Worm (Caenorhabditis elegans) whole organism, L4/young adult: ENCODE measurements around the gene abi-1.

Experiments used
- W03F9.2 ChIP-seq: fragments of 150-350 bp; optimal IDR thresholded peaks from 2 replicates; lab custom pipeline; 2014; ENCODE audit warnings: missing biosample characterization, missing genetic modification characterization
- dao-5 ChIP-seq: sonication (generic microtip); optimal IDR thresholded peaks from 2 replicates; lab custom pipeline; 2016; ENCODE audit warnings: missing genotype, missing genetic modification characterization, moderate library complexity, missing compliant biosample characterization
- him-1 ChIP-seq: sonication (generic microtip); optimal IDR thresholded peaks from 2 replicates; lab custom pipeline; 2016; ENCODE audit warnings: missing genotype, missing genetic modification reagents, missing genetic modification characterization, missing compliant biosample characterization

DNA sequence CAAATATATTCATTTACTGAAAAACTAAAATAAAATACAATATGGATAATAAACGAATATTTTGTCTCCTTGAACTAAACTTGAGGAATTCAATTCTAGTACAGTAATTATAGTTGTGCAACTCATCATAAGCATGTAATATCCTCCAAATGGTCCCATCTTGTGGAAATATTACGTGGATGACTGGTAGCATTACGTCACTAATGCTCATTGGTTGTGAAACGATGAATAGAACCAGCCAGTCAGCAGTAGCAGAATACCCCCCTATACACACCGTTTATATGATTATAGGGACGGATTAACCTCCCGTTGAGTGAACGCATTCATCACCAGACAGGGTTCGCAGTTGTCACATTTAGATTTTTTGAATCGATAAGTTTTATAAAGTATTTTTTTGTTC lies 25.8 kb upstream of the abi-1 start:
- TF ChIP-seq him-1 (tag; lab: Kevin White, UChicago) = no peak
- TF ChIP-seq dao-5 = no peak
- TF ChIP-seq W03F9.2 (tag; lab: Kevin White, UChicago) = no peak
